Worm (Caenorhabditis elegans) whole organism, late embryonic: Measurements from ENCODE around the gene T04F8.8.
A peak's percentile ranks its signal among the peaks of the same experiment; 100 is the strongest.

Source experiments
- C08G9.2 ChIP-seq: sonication (generic microtip); optimal IDR thresholded peaks from 2 replicates; lab custom pipeline; 2016; ENCODE audit warnings: mild to moderate bottlenecking, missing genetic modification characterization, moderate library complexity, missing compliant biosample characterization
- Y22D7AL.16 ChIP-seq: sonication (generic microtip); optimal IDR thresholded peaks from 2 replicates; lab custom pipeline; 2016; ENCODE audit warnings: missing genetic modification characterization, missing compliant biosample characterization
- ahr-1 ChIP-seq: sonication (generic microtip); optimal IDR thresholded peaks from 2 replicates; lab custom pipeline; 2016; ENCODE audit warnings: missing genetic modification characterization, missing compliant biosample characterization
- ama-1 ChIP-seq: fragments of 150-350 bp; optimal IDR thresholded peaks from 2 replicates; lab custom pipeline; 2014
- ceh-18 ChIP-seq: sonication (generic microtip); optimal IDR thresholded peaks from 2 replicates; lab custom pipeline; 2016; ENCODE audit warnings: missing genetic modification characterization, missing compliant biosample characterization
- ceh-19 ChIP-seq: fragments of 200-800 bp; sonication (Bioruptor generic); optimal IDR thresholded peaks from 2 replicates; lab custom pipeline; 2018; ENCODE audit warnings: mild to moderate bottlenecking, missing genetic modification characterization, missing compliant biosample characterization
- ceh-24 ChIP-seq: sonication (generic microtip); optimal IDR thresholded peaks from 2 replicates; lab custom pipeline; 2016; ENCODE audit warnings: mild to moderate bottlenecking, missing genetic modification characterization, missing compliant biosample characterization
- ceh-30 ChIP-seq: fragments of 150-350 bp; optimal IDR thresholded peaks from 2 replicates; lab custom pipeline; 2014; ENCODE audit warnings: missing biosample characterization, missing genetic modification characterization
- ceh-31 ChIP-seq: sonication (generic microtip); optimal IDR thresholded peaks from 2 replicates; lab custom pipeline; 2016; ENCODE audit warnings: missing genetic modification characterization, missing compliant biosample characterization
- ceh-48 ChIP-seq: sonication (generic microtip); optimal IDR thresholded peaks from 2 replicates; lab custom pipeline; 2016; ENCODE audit warnings: missing genetic modification characterization, inconsistent platforms, missing compliant biosample characterization
- ceh-6 ChIP-seq: fragments of 200-800 bp; sonication (Bioruptor generic); optimal IDR thresholded peaks from 2 replicates; lab custom pipeline; 2018; ENCODE audit warnings: mild to moderate bottlenecking, missing genetic modification characterization, missing compliant biosample characterization
- ceh-9 ChIP-seq: sonication (generic microtip); optimal IDR thresholded peaks from 2 replicates; lab custom pipeline; 2016; ENCODE audit warnings: mild to moderate bottlenecking, missing genetic modification characterization, inconsistent platforms, missing compliant biosample characterization
- che-1 ChIP-seq: sonication (generic microtip); optimal IDR thresholded peaks from 2 replicates; lab custom pipeline; 2016; ENCODE audit warnings: mild to moderate bottlenecking, missing genetic modification characterization, missing compliant biosample characterization
- elt-2 ChIP-seq: sonication (generic microtip); optimal IDR thresholded peaks from 2 replicates; lab custom pipeline; 2016; ENCODE audit warnings: missing genetic modification reagents, missing genetic modification characterization, missing compliant biosample characterization
- fkh-6 ChIP-seq: sonication (generic microtip); optimal IDR thresholded peaks from 2 replicates; lab custom pipeline; 2016; ENCODE audit warnings: missing genetic modification characterization, missing compliant biosample characterization
- gmeb-2 ChIP-seq: sonication (generic microtip); optimal IDR thresholded peaks from 2 replicates; lab custom pipeline; 2016; ENCODE audit warnings: missing genetic modification characterization, inconsistent platforms, missing compliant biosample characterization
- hlh-13 ChIP-seq: fragments of 200-800 bp; sonication (Bioruptor generic); optimal IDR thresholded peaks from 2 replicates; lab custom pipeline; 2018; ENCODE audit warnings: mild to moderate bottlenecking, missing genetic modification characterization, missing compliant biosample characterization
- hlh-30 ChIP-seq: sonication (generic microtip); optimal IDR thresholded peaks from 2 replicates; lab custom pipeline; 2017; ENCODE audit warnings: antibody characterized with exemption, missing genetic modification characterization, missing compliant biosample characterization; ENCODE audit not compliant: insufficient read depth
- hlh-8 ChIP-seq: sonication (generic microtip); optimal IDR thresholded peaks from 2 replicates; lab custom pipeline; 2016; ENCODE audit warnings: missing genotype, missing genetic modification characterization, missing compliant biosample characterization
- lim-6 ChIP-seq: sonication (generic microtip); optimal IDR thresholded peaks from 2 replicates; lab custom pipeline; 2016; ENCODE audit warnings: missing genetic modification characterization, missing compliant biosample characterization
- mec-3 ChIP-seq: sonication (generic microtip); optimal IDR thresholded peaks from 2 replicates; lab custom pipeline; 2016; ENCODE audit warnings: borderline replicate concordance, missing genetic modification characterization, missing compliant biosample characterization
- nfya-1 ChIP-seq: sonication (generic microtip); optimal IDR thresholded peaks from 2 replicates; lab custom pipeline; 2017; ENCODE audit warnings: missing genetic modification characterization, mild to moderate bottlenecking, missing compliant biosample characterization, antibody characterized with exemption, moderate library complexity
- nhr-232 ChIP-seq: sonication (generic microtip); optimal IDR thresholded peaks from 2 replicates; lab custom pipeline; 2016; ENCODE audit warnings: missing genetic modification characterization, missing compliant biosample characterization
- odd-2 ChIP-seq: sonication (generic microtip); optimal IDR thresholded peaks from 2 replicates; lab custom pipeline; 2017; ENCODE audit warnings: antibody characterized with exemption, mild to moderate bottlenecking, missing genetic modification characterization, missing compliant biosample characterization
- pat-9 ChIP-seq: fragments of 200-800 bp; sonication (Bioruptor generic); optimal IDR thresholded peaks from 2 replicates; lab custom pipeline; 2018; ENCODE audit warnings: mild to moderate bottlenecking, missing genetic modification characterization, moderate library complexity, missing compliant biosample characterization
- pax-1 ChIP-seq: fragments of 150-350 bp; optimal IDR thresholded peaks from 2 replicates; lab custom pipeline; 2014; ENCODE audit warnings: missing biosample characterization, missing genetic modification characterization
- pros-1 ChIP-seq: fragments of 150-350 bp; optimal IDR thresholded peaks from 2 replicates; lab custom pipeline; 2014; ENCODE audit warnings: missing biosample characterization, missing genetic modification reagents, missing genetic modification characterization
- ref-2 ChIP-seq: sonication (generic microtip); optimal IDR thresholded peaks from 2 replicates; lab custom pipeline; 2016; ENCODE audit warnings: missing genetic modification characterization, missing compliant biosample characterization
- rnt-1 ChIP-seq: sonication (generic microtip); optimal IDR thresholded peaks from 2 replicates; lab custom pipeline; 2016; ENCODE audit warnings: missing genetic modification characterization, missing compliant biosample characterization
- syd-9 ChIP-seq: sonication (generic microtip); optimal IDR thresholded peaks from 2 replicates; lab custom pipeline; 2016; ENCODE audit warnings: mild to moderate bottlenecking, missing genetic modification characterization, moderate library complexity, missing compliant biosample characterization
- tbx-2 ChIP-seq: sonication (generic microtip); optimal IDR thresholded peaks from 2 replicates; lab custom pipeline; 2016; ENCODE audit warnings: missing genetic modification characterization, missing compliant biosample characterization
- ttx-3 ChIP-seq: sonication (generic microtip); optimal IDR thresholded peaks from 2 replicates; lab custom pipeline; 2016; ENCODE audit warnings: missing genetic modification reagents, missing genetic modification characterization, missing compliant biosample characterization
- unc-3 ChIP-seq, 2 experiments: fragments of 200-800 bp in 1 of 2; sonication (Bioruptor generic) in 1 of 2; sonication (generic microtip) in 1 of 2; conservative IDR thresholded peaks in 1 of 2; optimal IDR thresholded peaks in 1 of 2; 2 replicates each; pipeline versions ENCODE4 v1.3.6 to Lab custom; 2016 to 2022; ENCODE audit warnings: missing compliant biosample characterization in 2 of 2, missing genetic modification characterization in 2 of 2, missing genetic modification reagents in 1 of 2
- unc-42 ChIP-seq: sonication (generic microtip); optimal IDR thresholded peaks from 2 replicates; lab custom pipeline; 2016; ENCODE audit warnings: missing genotype, missing genetic modification characterization, missing compliant biosample characterization
- unc-86 ChIP-seq: sonication (generic microtip); optimal IDR thresholded peaks from 2 replicates; lab custom pipeline; 2016; ENCODE audit warnings: missing genetic modification characterization, missing compliant biosample characterization

Gene T04F8.8

DNA sequence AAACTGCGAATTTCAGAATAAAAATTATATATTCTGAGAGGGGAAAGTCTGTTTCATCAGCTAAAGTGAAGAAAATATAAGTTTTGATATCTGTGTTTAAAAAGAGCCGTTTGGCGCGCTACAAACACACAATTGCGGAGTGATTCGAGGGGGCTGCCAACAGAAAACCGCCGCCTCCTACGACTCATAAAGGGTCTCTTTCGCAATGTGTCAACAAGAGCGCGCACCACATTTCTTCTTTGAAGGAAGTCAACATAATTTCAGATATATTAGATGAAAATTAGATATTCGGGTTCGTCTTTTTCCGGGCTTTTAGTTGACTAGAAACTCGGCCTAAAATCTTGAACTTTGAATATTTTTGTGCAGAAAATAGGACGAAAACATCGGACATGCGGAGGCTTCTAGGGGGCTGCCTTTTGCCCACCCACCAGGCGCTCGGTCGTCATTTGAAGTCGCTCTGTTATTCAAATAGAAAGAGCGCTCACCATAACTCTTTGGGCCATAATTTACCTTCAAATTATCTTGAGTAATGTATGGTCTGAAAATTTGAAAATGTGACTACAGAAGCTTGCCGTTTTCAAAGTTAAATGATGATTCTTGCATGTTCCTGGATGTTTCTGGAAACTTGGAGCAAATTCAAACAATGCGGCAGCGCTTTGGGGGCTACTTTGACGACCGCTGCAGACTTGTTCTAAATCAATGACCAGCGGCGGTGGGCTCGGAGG is 41.3 kb upstream of the T04F8.8 start (continued):
- TF ChIP-seq syd-9 (tag; lab: Kevin White, UChicago) = peak; percentile 97
- peak; percentile 78 for TF ChIP-seq ceh-48
- TF ChIP-seq hlh-13 = peak; percentile 5
- peak; percentile 97 for TF ChIP-seq Y22D7AL.16
- peak; percentile 95 for TF ChIP-seq nfya-1 (tag; lab: Kevin White, UChicago)
- no peak for TF ChIP-seq ama-1 (lab: Kevin White, UChicago)
- TF ChIP-seq ceh-31 = peak; percentile 96
- TF ChIP-seq ceh-19 = peak; percentile 97
- peak; percentile 75 for TF ChIP-seq gmeb-2 (tag; lab: Kevin White, UChicago)
- peak; percentile 98 for TF ChIP-seq elt-2 (tag; lab: Kevin White, UChicago)
- peak; percentile 93 for TF ChIP-seq ttx-3 (tag; lab: Kevin White, UChicago)
- TF ChIP-seq rnt-1 (tag; lab: Kevin White, UChicago) = peak; percentile 100
- no peak; the same call in 1 of the 2 replicates for TF ChIP-seq unc-3 (GFP tag; conservative IDR thresholded peaks at IDR 0.05; lab: Robert Waterston, UW)
- TF ChIP-seq unc-3 (tag; optimal IDR thresholded peaks at IDR 0.05; lab: Kevin White, UChicago) = peak; percentile 99
- peak; percentile 89 for TF ChIP-seq odd-2 (tag; lab: Kevin White, UChicago)
- no peak for TF ChIP-seq ceh-9
- peak; percentile 1 for TF ChIP-seq hlh-30 (tag; lab: Kevin White, UChicago)
- TF ChIP-seq ceh-24 = peak; percentile 98
- peak; percentile 49 for TF ChIP-seq fkh-6 (tag; lab: Kevin White, UChicago)
- TF ChIP-seq ref-2 (tag; lab: Kevin White, UChicago) = peak; percentile 100
- peak; percentile 100 for TF ChIP-seq ceh-18 (tag; lab: Kevin White, UChicago)
- TF ChIP-seq pax-1 (tag; lab: Kevin White, UChicago) = peak; percentile 94
- peak; percentile 97 for TF ChIP-seq unc-42 (tag; lab: Kevin White, UChicago)
- TF ChIP-seq, all 69 proteins: peak for 64

DNA sequence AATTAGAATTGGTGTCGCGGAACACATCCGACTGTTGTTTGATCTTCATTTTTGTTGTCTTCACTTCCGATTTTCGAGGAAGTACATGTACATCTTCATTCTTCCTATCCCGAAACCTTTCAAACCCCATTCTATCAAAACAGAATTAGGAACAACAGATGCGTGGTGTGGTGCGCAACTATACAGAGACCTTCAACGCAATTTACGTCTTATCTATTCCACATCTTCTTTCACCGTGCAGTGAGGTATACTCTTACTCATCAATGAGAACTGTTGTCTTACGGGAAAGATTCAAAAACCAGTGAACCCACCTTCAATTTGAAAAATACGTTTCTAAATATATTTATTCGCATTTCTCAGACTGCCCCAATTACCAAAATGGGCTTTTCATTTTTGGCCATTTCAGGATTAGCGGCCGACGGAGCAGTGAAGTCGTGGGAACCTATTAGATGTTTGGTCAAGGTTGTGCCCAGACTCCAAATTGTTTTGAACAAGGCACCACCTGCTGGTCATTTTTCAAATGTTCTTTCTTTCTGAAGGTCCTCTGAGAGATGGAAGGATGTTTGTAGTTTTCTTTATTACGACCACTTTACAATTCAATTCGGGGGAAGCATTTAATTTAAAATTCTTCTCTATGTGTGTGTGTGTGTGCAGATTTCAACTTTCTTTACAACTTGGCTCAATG is 40.3 kb upstream of the T04F8.8 start:
- TF ChIP-seq ceh-31 = no peak
- TF ChIP-seq unc-86 = no peak
- no peak for TF ChIP-seq odd-2 (tag; lab: Kevin White, UChicago)
- no peak for TF ChIP-seq che-1 (tag; lab: Kevin White, UChicago)
- TF ChIP-seq C08G9.2 (tag; lab: Kevin White, UChicago) = no peak
- no peak for TF ChIP-seq ceh-6 (GFP tag; lab: Kevin White, UChicago)
- no peak for TF ChIP-seq unc-3 (GFP tag; conservative IDR thresholded peaks at IDR 0.05; lab: Robert Waterston, UW)
- TF ChIP-seq unc-3 (tag; optimal IDR thresholded peaks at IDR 0.05; lab: Kevin White, UChicago) = no peak
- TF ChIP-seq tbx-2 (tag; lab: Kevin White, UChicago) = no peak
- TF ChIP-seq rnt-1 (tag; lab: Kevin White, UChicago) = no peak
- TF ChIP-seq ceh-18 (tag; lab: Kevin White, UChicago) = no peak
- TF ChIP-seq ahr-1 (tag; lab: Kevin White, UChicago) = no peak
- no peak for TF ChIP-seq pax-1 (tag; lab: Kevin White, UChicago)
- TF ChIP-seq pat-9 = no peak

DNA sequence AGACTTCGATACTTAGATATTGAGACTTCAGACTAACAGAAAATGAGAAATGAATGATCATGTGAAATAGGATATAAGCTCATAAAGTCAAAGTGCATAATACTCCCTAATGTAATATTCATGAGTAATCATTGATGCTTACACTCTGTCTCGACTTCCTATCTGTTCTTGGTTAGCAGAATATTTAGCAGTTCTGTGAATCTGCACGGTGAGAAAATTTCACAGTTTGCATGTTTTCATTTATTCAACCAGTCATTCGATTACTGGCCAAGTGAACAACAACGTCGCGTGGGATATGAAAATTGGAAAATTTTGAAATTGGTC is 39.8 kb upstream of the T04F8.8 start:
- peak; percentile 14 for TF ChIP-seq unc-42 (tag; lab: Kevin White, UChicago)
- TF ChIP-seq ceh-31 = peak; percentile 26
- no peak for TF ChIP-seq ceh-30
- no peak for TF ChIP-seq nhr-232 (tag; lab: Kevin White, UChicago)

DNA sequence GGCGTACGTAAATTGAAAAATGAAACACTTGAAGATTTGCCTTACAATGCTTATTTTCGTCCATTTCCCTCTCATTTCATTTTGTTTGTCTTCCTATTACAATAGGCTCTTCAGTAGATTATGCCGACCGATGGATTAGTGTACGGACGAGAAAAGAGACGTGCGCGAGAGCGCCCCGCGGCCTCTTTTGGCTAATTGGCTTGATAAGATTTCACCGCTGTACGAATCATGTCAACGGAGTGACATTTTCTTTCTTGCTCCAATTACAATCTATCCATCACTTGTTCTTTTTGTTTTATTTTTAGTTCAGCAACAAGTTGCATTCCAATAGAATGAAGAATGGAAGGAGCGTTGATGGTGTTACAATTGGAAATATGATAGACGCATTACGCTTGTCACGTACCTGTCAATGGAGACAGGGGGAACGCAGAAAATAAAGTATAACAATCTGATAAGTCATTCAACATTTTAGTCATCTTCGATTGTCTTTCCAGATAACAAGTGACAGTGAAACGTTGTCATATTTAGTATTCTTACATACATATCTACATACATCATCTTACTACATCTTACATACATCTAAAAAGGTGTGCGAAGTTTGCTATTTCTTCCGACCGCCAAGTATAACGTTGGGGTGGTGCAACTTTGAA is 39.0 kb upstream of the T04F8.8 start:
- no peak for TF ChIP-seq hlh-8 (tag; lab: Kevin White, UChicago)
- peak; percentile 39 for TF ChIP-seq pros-1 (tag; lab: Kevin White, UChicago)
- peak; percentile 40 for TF ChIP-seq nfya-1 (tag; lab: Kevin White, UChicago)
- no peak for TF ChIP-seq ahr-1 (tag; lab: Kevin White, UChicago)
- TF ChIP-seq mec-3 (tag; lab: Kevin White, UChicago) = no peak
- TF ChIP-seq unc-42 (tag; lab: Kevin White, UChicago) = peak; percentile 83
- TF ChIP-seq tbx-2 (tag; lab: Kevin White, UChicago) = peak; percentile 31
- TF ChIP-seq lim-6 (tag; lab: Kevin White, UChicago) = no peak
